Worm (Caenorhabditis elegans) whole organism, L4/young adult: ENCODE results near the gene sto-4.
A peak's percentile ranks its signal among the peaks of the same experiment; 100 is the strongest.
"Not testable (repeated sequence)": the region's sequence is repeated elsewhere in the genome, so short reads cannot be mapped to it uniquely, and the experiment has no call there.

Experiments used
- dao-5 ChIP-seq: sonication (generic microtip); optimal IDR thresholded peaks from 2 replicates; lab custom pipeline; 2016; ENCODE audit warnings: missing genotype, missing genetic modification characterization, moderate library complexity, missing compliant biosample characterization
- him-1 ChIP-seq: sonication (generic microtip); optimal IDR thresholded peaks from 2 replicates; lab custom pipeline; 2016; ENCODE audit warnings: missing genotype, missing genetic modification reagents, missing genetic modification characterization, missing compliant biosample characterization

- TF ChIP-seq dao-5 (tag; lab: Kevin White, UChicago): not testable (repeated sequence)
- TF ChIP-seq him-1: peak; percentile 81
Measured at ce11 chrX:11643767-11644235, at the start of gene sto-4.
